Fruit fly (Drosophila melanogaster) whole organism, wandering third instar larva: ENCODE data around the gene Herp.

ENCODE experiments used
- HLH106 ChIP-seq: fragments of 200-800 bp; optimal IDR thresholded peaks from 3 replicates; lab custom pipeline; 2019; ENCODE audit warnings: missing biosample characterization, mild to moderate bottlenecking, missing genetic modification characterization, moderate library complexity
- pan ChIP-seq: fragments of >200 bp; optimal IDR thresholded peaks from 2 replicates; lab custom pipeline; 2017

DNA sequence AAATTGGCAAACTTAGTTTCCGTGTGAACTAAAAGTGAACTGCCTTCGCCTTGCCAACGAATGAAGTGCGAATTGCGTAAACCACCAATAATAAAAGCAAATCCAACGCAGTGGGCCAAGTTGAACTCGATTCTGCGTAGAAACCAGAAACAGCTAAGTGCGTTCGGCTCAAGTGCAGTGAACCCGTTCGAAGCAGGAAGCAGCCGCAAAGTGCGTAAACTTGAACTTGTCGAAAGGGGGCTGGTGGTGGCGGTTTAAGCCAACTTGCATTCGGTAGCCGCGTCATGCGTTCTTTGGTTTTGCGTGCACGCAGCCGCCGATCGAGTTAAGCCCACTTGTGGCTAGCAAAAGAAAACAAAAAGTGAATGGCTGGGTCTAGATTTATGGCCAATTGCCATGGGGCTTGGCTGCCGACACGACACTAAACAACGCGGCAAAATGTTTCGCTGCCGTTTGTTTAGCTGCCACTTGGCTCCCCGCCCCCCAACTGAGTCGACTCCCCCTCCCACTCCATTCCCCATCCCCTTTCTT, 49.2 kb downstream of the Herp start:
- TF ChIP-seq pan (lab: Kevin White, UChicago), result no peak
- no peak for TF ChIP-seq HLH106 (tag; lab: Kevin White, UChicago)
